Worm (Caenorhabditis elegans): Measurements from ENCODE around the gene fbxa-202.

DNA sequence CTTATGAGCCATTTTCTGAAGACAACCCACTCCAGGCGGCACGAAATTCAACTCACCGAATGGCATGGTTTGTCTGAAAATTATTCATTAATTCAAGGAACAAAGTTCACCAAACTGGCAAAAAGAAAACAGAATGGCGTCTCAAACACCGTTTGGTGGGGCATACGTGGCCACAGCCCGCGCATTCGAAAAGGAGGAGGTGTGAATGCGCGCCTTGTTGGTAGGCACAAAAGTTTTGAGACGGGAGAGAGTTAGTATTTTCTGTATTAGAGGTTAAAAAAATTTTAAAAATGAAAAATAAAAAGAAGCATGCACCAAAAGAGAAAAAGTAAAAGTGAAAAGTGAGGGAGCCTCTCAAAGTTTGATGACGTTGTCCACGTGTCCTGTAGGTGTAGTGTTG lies 15.1 kb upstream of the fbxa-202 start:
- no peak for TF ChIP-seq unc-62 (GFP tag; optimal IDR thresholded peaks at IDR 0.05)
- TF ChIP-seq lsy-2 (tag; optimal IDR thresholded peaks at IDR 0.05) = no peak

Data from whole organism, L1 larva.